Worm (Caenorhabditis elegans): ENCODE data around the gene ilkp-1.

ilkp-1 gene

ce11 chrII:11041846-11042262 lies 8.2 kb upstream of the ilkp-1 start (continued):
- TF ChIP-seq aly-2 (tag; optimal IDR thresholded peaks at IDR 0.05) (no peak), mdl-1 (tag; optimal IDR thresholded peaks at IDR 0.05) (no peak), Y55F3AM.14 (GFP tag; optimal IDR thresholded peaks at IDR 0.05) (no peak), blmp-1 (tag; optimal IDR thresholded peaks at IDR 0.05; ENCODE audit: insufficient read depth) (no peak), nhr-23 (tag; optimal IDR thresholded peaks at IDR 0.05) (no peak), lsy-2 (tag; optimal IDR thresholded peaks at IDR 0.05) (peak in 1 of 2 experiments; percentile 64), C34F6.9 (tag; optimal IDR thresholded peaks at IDR 0.05) (peak; percentile 81), ama-1 (optimal IDR thresholded peaks at IDR 0.05) (no peak)

ce11 chrII:11042878-11043331 lies 7.2 kb upstream of the ilkp-1 start:
- TF ChIP-seq peb-1 (tag; optimal IDR thresholded peaks at IDR 0.05), result no peak
- TF ChIP-seq lsy-2 (tag; optimal IDR thresholded peaks at IDR 0.05), result peak in 1 of 2 experiments; percentile 71
- TF ChIP-seq egl-27 (tag; optimal IDR thresholded peaks at IDR 0.05), result peak; percentile 67
- no peak for TF ChIP-seq lin-39 (tag; optimal IDR thresholded peaks at IDR 0.05)
- TF ChIP-seq gmeb-1 (tag; optimal IDR thresholded peaks at IDR 0.05), result peak; percentile 29
- TF ChIP-seq ZK546.5 (tag; optimal IDR thresholded peaks at IDR 0.05), result no peak
- peak; percentile 60 for TF ChIP-seq lin-13 (GFP tag; optimal IDR thresholded peaks at IDR 0.05)
- TF ChIP-seq nhr-10 (tag; optimal IDR thresholded peaks at IDR 0.05), result no peak
- no peak for TF ChIP-seq skn-1 (tag; optimal IDR thresholded peaks at IDR 0.05)
- peak; percentile 94 for TF ChIP-seq unc-55 (GFP tag; optimal IDR thresholded peaks at IDR 0.05)
- no peak for TF ChIP-seq nhr-237 (tag; optimal IDR thresholded peaks at IDR 0.05)
- TF ChIP-seq lin-11 (tag; optimal IDR thresholded peaks at IDR 0.05), result peak; percentile 77
- peak; percentile 25 for TF ChIP-seq sma-9 (GFP tag; optimal IDR thresholded peaks at IDR 0.05)
- TF ChIP-seq sma-9 (tag; optimal IDR thresholded peaks at IDR 0.05), result no peak
- peak; percentile 53 for TF ChIP-seq ztf-4 (tag; optimal IDR thresholded peaks at IDR 0.05)
- peak; percentile 93 for TF ChIP-seq C34F6.9 (tag; optimal IDR thresholded peaks at IDR 0.05)
- TF ChIP-seq nhr-11 (tag; optimal IDR thresholded peaks at IDR 0.05), result no peak
- no peak for TF ChIP-seq ztf-11 (tag; optimal IDR thresholded peaks at IDR 0.05)
- TF ChIP-seq elt-1 (tag; optimal IDR thresholded peaks at IDR 0.05), result no peak
- TF ChIP-seq nhr-77 (tag; optimal IDR thresholded peaks at IDR 0.05), result no peak
- peak; percentile 71 for TF ChIP-seq zag-1 (tag; optimal IDR thresholded peaks at IDR 0.05)
- no peak for TF ChIP-seq R02D3.7 (tag; optimal IDR thresholded peaks at IDR 0.05)
- TF ChIP-seq ama-1 (optimal IDR thresholded peaks at IDR 0.05), result peak; percentile 66
- TF ChIP-seq nhr-12 (tag; optimal IDR thresholded peaks at IDR 0.05), result no peak
- no peak for TF ChIP-seq nhr-23 (tag; optimal IDR thresholded peaks at IDR 0.05)
- peak; percentile 59 for TF ChIP-seq nhr-25 (tag; optimal IDR thresholded peaks at IDR 0.05)
- peak; percentile 2 for TF ChIP-seq Y55F3AM.14 (GFP tag; optimal IDR thresholded peaks at IDR 0.05)
- TF ChIP-seq ztf-1 (GFP tag; conservative IDR thresholded peaks at IDR 0.05), result no peak
- TF ChIP-seq nhr-21 (tag; optimal IDR thresholded peaks at IDR 0.05), result peak; percentile 23
- TF ChIP-seq dmd-4 (tag; optimal IDR thresholded peaks at IDR 0.05), result no peak
- TF ChIP-seq snpc-4 (tag; optimal IDR thresholded peaks at IDR 0.05), result peak; percentile 45
- TF ChIP-seq fos-1 (tag; optimal IDR thresholded peaks at IDR 0.05), result peak; percentile 38
- TF ChIP-seq mab-5 (tag; optimal IDR thresholded peaks at IDR 0.05), result peak; percentile 2
- TF ChIP-seq F13H6.1 (tag; optimal IDR thresholded peaks at IDR 0.05), result peak; percentile 92
- TF ChIP-seq alr-1 (tag; optimal IDR thresholded peaks at IDR 0.05), result no peak
- TF ChIP-seq ceh-16 (tag; optimal IDR thresholded peaks at IDR 0.05), result peak; percentile 35
- peak; percentile 80 for TF ChIP-seq crh-2 (tag; optimal IDR thresholded peaks at IDR 0.05)
- no peak for TF ChIP-seq mbf-1 (tag; optimal IDR thresholded peaks at IDR 0.05)
- TF ChIP-seq sem-4 (tag; optimal IDR thresholded peaks at IDR 0.05), result peak; percentile 38
- peak; percentile 90 for TF ChIP-seq nhr-129 (tag; optimal IDR thresholded peaks at IDR 0.05)
- peak; percentile 44 for TF ChIP-seq blmp-1 (tag; optimal IDR thresholded peaks at IDR 0.05; ENCODE audit: insufficient read depth)
- TF ChIP-seq aly-2 (tag; optimal IDR thresholded peaks at IDR 0.05), result no peak
- TF ChIP-seq mdl-1 (tag; optimal IDR thresholded peaks at IDR 0.05), result peak; percentile 42 to 47
- peak; percentile 31 for TF ChIP-seq sma-3 (GFP tag; optimal IDR thresholded peaks at IDR 0.05)
